Worm (Caenorhabditis elegans) whole organism, L2 larva: ENCODE measurements around the gene C52E2.2.

Experiments used
- aly-2 ChIP-seq: fragments of 150-350 bp; optimal IDR thresholded peaks from 2 replicates; lab custom pipeline; 2014; ENCODE audit warnings: missing biosample characterization, missing genetic modification characterization
- ama-1 ChIP-seq: fragments of 150-350 bp; optimal IDR thresholded peaks from 2 replicates; lab custom pipeline; 2018; ENCODE audit warnings: inconsistent platforms
- elt-1 ChIP-seq: fragments of 150-350 bp; optimal IDR thresholded peaks from 2 replicates; lab custom pipeline; 2014; ENCODE audit warnings: missing biosample characterization, missing genetic modification characterization
- mab-5 ChIP-seq: fragments of 150-350 bp; optimal IDR thresholded peaks from 2 replicates; lab custom pipeline; 2014; ENCODE audit warnings: missing biosample characterization, missing genetic modification characterization
- nhr-237 ChIP-seq: fragments of 150-350 bp; optimal IDR thresholded peaks from 2 replicates; lab custom pipeline; 2014; ENCODE audit warnings: missing biosample characterization, missing genetic modification characterization
- sma-9 ChIP-seq, 2 experiments: fragments of 150-350 bp in 1 of 2; sonication (generic microtip) in 1 of 2; optimal IDR thresholded peaks; 2 replicates each; lab custom pipeline; 2014 to 2016; ENCODE audit warnings: missing genetic modification characterization in 2 of 2, mild to moderate bottlenecking in 1 of 2, missing biosample characterization in 1 of 2, missing compliant biosample characterization in 1 of 2, missing genetic modification reagents in 1 of 2, moderate library complexity in 1 of 2
- snpc-4 ChIP-seq: fragments of 150-350 bp; optimal IDR thresholded peaks from 2 replicates; lab custom pipeline; 2014; ENCODE audit warnings: missing biosample characterization, missing genetic modification characterization
- unc-62 ChIP-seq: fragments of 150-350 bp; optimal IDR thresholded peaks from 2 replicates; lab custom pipeline; 2014; ENCODE audit warnings: missing biosample characterization, missing genetic modification reagents, missing genetic modification characterization

DNA sequence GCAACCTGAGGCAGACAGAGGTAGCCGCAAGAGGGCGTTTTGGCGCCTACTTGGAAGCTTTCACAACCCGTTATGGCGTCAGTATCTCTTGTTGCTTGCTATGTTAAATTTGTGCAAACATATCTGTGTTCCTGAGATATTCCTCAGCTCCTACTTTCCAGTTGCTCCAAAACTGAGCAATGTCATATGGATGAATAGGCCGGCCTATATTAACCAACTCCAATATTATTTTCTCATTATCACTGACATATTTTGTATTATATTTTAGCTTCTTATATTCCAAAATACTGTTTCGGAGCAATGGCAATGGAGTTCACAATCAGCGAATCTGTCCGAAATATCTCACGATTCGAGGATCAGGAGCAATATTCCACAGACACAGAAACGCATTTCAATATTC, 23.1 kb downstream of the C52E2.2 start, which contains the start of gene math-13:
- TF ChIP-seq unc-62 (GFP tag; lab: Kevin White, UChicago), result no peak
- TF ChIP-seq mab-5 (tag; lab: Kevin White, UChicago), result no peak
- TF ChIP-seq ama-1 (lab: Kevin White, UChicago), result no peak
- TF ChIP-seq aly-2 (tag; lab: Kevin White, UChicago), result no peak
- TF ChIP-seq elt-1 (tag; lab: Kevin White, UChicago), result no peak
- TF ChIP-seq snpc-4 (tag; lab: Kevin White, UChicago), result no peak
- no peak for TF ChIP-seq nhr-237 (tag; lab: Kevin White, UChicago)
- TF ChIP-seq sma-9 (GFP tag; optimal IDR thresholded peaks at IDR 0.05; lab: Kevin White, UChicago), result no peak
- TF ChIP-seq sma-9 (tag; optimal IDR thresholded peaks at IDR 0.05; lab: Kevin White, UChicago), result no peak
